Worm (Caenorhabditis elegans): ENCODE results near the gene K05F1.10.
"Not testable (repeated sequence)": the region's sequence is repeated elsewhere in the genome, so short reads cannot be mapped to it uniquely, and the experiment has no call there.

The K05F1.10 gene

DNA sequence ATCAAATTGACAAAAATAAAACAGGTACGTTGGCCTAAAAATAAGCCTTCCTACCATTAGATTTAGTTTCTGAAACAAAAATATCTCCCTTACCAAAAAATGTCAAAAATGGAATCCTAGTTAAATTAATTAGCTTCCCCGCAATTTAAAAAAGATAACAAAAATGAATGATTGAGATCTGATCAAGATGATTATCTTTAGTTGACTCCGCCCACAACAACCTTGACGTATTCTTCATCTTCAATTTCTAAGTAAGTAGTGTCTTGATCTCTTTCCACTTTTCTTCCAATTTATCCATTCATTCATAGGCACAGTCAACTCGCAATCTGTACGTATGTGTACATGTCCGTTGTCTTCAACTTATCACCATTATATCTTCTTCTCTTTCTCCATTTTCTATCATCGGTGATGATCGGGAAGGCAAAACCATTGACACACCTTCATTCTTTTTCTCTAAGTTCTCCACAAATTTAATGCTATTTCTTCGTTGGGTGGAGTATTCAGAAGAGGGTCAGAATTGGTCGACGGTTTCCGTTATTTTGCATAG lies 36.9 kb downstream of the K05F1.10 start:
- TF ChIP-seq elt-1 (tag; optimal IDR thresholded peaks at IDR 0.05; ENCODE audit: borderline replicate concordance, insufficient read depth) (peak; percentile 86), ceh-39 (tag; optimal IDR thresholded peaks at IDR 0.05) (no peak)

DNA sequence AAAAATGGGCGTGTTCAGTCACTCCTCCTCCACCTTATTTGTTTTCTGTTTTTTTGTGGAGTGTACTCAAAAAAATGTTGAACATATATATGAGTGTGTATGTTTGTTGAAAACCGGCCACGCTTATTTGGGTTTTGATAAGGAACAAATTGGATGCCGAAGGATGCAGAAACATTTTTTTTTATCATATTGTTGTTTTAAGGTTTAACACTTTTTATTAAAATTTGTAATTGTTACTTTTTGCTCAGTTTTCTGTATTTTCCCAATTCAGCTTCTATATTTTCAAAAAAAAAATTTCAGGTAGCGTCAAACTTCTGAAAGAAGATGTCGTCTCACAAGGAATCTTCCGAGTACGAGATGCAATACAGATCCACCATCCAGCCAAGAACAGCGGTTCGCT lies 40.0 kb downstream of the K05F1.10 start, which contains the start of gene ifb-1:
TSS of gene ifb-1 (plus strand) at position 301 of the 400 bp plus-strand sequence.
- TF ChIP-seq sem-2 (GFP tag; optimal IDR thresholded peaks at IDR 0.05) (no peak), elt-3 (tag; optimal IDR thresholded peaks at IDR 0.05) (no peak), nhr-237 (tag; optimal IDR thresholded peaks at IDR 0.05) (no peak)

DNA sequence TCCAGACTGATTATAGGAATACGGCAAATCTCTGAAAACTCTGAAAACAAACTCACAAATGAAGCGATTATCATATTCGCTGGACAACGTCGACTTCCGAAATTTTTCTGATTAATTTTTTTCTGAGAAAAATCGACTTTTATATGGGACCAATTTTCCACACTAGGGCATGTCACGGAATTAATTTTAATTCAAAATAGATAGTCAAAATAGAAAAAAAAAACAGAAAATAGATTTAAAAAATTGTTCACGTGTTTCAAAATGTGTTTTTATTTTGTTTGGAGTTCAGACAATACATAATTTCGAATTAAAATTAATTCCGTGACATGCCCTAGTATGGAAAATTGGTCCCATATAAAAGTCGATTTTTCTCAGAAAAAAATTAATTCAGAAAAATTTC lies 47.6 kb downstream of the K05F1.10 start, which contains the start of the genes F10C1.3 and F10C1.23:
TSS of gene F10C1.3 (minus strand) at position 101 of the 400 bp plus-strand sequence.
TSS of gene F10C1.23 (plus strand) at position 385 of the 400 bp plus-strand sequence.
- not testable (repeated sequence) for TF ChIP-seq unc-62 (GFP tag; optimal IDR thresholded peaks at IDR 0.05); snpc-4 (tag; optimal IDR thresholded peaks at IDR 0.05); unc-120 (tag; optimal IDR thresholded peaks at IDR 0.05; ENCODE audit: poor library complexity, severe bottlenecking)

DNA sequence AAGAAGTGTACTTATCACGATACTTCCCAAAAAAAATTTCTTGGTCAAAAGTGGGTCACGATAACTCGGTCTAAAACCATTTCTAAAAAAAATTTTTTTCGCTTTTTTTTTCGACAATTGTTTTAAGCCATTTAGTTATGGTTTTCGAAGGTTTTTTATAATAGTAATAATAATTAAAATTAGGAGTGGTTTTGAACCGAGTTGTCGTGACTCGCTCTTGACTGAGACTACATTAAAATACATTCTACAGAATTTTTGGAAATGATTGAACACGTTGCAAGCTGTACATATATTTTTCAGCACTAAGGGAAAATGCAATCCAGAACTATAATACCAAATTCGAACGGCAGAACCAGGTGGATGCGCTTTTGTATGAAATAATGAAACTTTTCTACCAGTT lies 51.1 kb downstream of the K05F1.10 start, which contains the start of gene F10C1.8:
TSS of gene F10C1.8 (plus strand) at position 301 of the 400 bp plus-strand sequence.
- TF ChIP-seq cnd-1 (tag; optimal IDR thresholded peaks at IDR 0.05) = no peak
- TF ChIP-seq flh-1 (GFP tag; optimal IDR thresholded peaks at IDR 0.05) = no peak
- TF ChIP-seq nhr-76 (tag; optimal IDR thresholded peaks at IDR 0.05) = no peak
- TF ChIP-seq ceh-83 (GFP tag; optimal IDR thresholded peaks at IDR 0.05) = no peak
- no peak for TF ChIP-seq elt-1 (tag; optimal IDR thresholded peaks at IDR 0.05; ENCODE audit: borderline replicate concordance, insufficient read depth)
- no peak for TF ChIP-seq elt-3 (tag; optimal IDR thresholded peaks at IDR 0.05)
- no peak for TF ChIP-seq mep-1 (tag; optimal IDR thresholded peaks at IDR 0.05)
- TF ChIP-seq bed-3 (GFP tag; optimal IDR thresholded peaks at IDR 0.05) = no peak
- no peak for TF ChIP-seq nhr-2 (tag; optimal IDR thresholded peaks at IDR 0.05)

Data from whole organism, mixed stage, embryonic.